Worm (Caenorhabditis elegans) whole organism, L1 larva: ENCODE data around the gene twk-48.

Experiments used
- C04F5.9 ChIP-seq: sonication (generic microtip); optimal IDR thresholded peaks from 2 replicates; lab custom pipeline; 2016; ENCODE audit warnings: missing genetic modification characterization, missing compliant biosample characterization
- C16A3.4 ChIP-seq: fragments of 150-350 bp; optimal IDR thresholded peaks from 2 replicates; lab custom pipeline; 2014; ENCODE audit warnings: missing biosample characterization, missing genetic modification characterization
- aha-1 ChIP-seq: fragments of 150-350 bp; optimal IDR thresholded peaks from 2 replicates; lab custom pipeline; 2014; ENCODE audit warnings: missing biosample characterization, missing genetic modification characterization
- aly-2 ChIP-seq: fragments of 150-350 bp; optimal IDR thresholded peaks from 2 replicates; lab custom pipeline; 2014; ENCODE audit warnings: missing biosample characterization, missing genetic modification characterization
- ama-1 ChIP-seq: fragments of 150-350 bp; optimal IDR thresholded peaks from 2 replicates; lab custom pipeline; 2014
- ceh-8 ChIP-seq: fragments of 200-800 bp; sonication (Bioruptor generic); optimal IDR thresholded peaks from 2 replicates; lab custom pipeline; 2018; ENCODE audit warnings: mild to moderate bottlenecking, missing genetic modification characterization, moderate library complexity, missing compliant biosample characterization
- ceh-82 ChIP-seq, 3 experiments: fragments of 150-350 bp in 1 of 3; sonication (generic microtip) in 2 of 3; optimal IDR thresholded peaks; 2 replicates each; lab custom pipeline; 2014 to 2017; ENCODE audit warnings: missing biosample characterization in 3 of 3, missing genetic modification characterization in 3 of 3
- dpl-1 ChIP-seq, 3 experiments: fragments of 150-350 bp in 2 of 3; sonication (generic microtip) in 1 of 3; optimal IDR thresholded peaks; 2 replicates each; lab custom pipeline; 2014 to 2017; ENCODE audit warnings: missing biosample characterization in 3 of 3, missing genetic modification characterization in 3 of 3, missing genetic modification reagents in 3 of 3
- dsc-1 ChIP-seq: sonication (generic microtip); optimal IDR thresholded peaks from 2 replicates; lab custom pipeline; 2016; ENCODE audit warnings: mild to moderate bottlenecking, missing genetic modification characterization, missing compliant biosample characterization
- efl-1 ChIP-seq, 4 experiments: fragments of 150-350 bp; optimal IDR thresholded peaks in 3 of 4; peaks in 1 of 4; 1 replicate in 1 of 4; 2 replicates in 3 of 4; lab custom pipeline; 2014; ENCODE audit warnings: missing biosample characterization in 2 of 4, missing genetic modification characterization in 2 of 4, missing genetic modification reagents in 2 of 4
- egl-13 ChIP-seq: sonication (generic microtip); optimal IDR thresholded peaks from 2 replicates; lab custom pipeline; 2016; ENCODE audit warnings: missing genotype, missing genetic modification reagents, missing genetic modification characterization, missing compliant biosample characterization
- egl-27 ChIP-seq, 2 experiments: fragments of 150-350 bp in 1 of 2; sonication (generic microtip); optimal IDR thresholded peaks; 3 replicates each; lab custom pipeline; 2017 to 2018; ENCODE audit warnings: missing biosample characterization in 2 of 2, missing genetic modification characterization in 2 of 2, missing genetic modification reagents in 2 of 2
- elt-2 ChIP-seq: sonication (generic microtip); optimal IDR thresholded peaks from 2 replicates; lab custom pipeline; 2016; ENCODE audit warnings: missing genetic modification characterization, mild to moderate bottlenecking, inconsistent platforms, missing compliant biosample characterization, missing genetic modification reagents
- elt-3 ChIP-seq, 6 experiments: fragments of 150-350 bp in 1 of 6; sonication (generic microtip); optimal IDR thresholded peaks; 2 replicates each; lab custom pipeline; 2017 to 2018; ENCODE audit warnings: missing biosample characterization in 6 of 6, missing genetic modification characterization in 6 of 6, inconsistent platforms in 1 of 6
- ets-5 ChIP-seq: fragments of 200-800 bp; sonication (Bioruptor generic); IDR thresholded peaks from 2 replicates; pipeline ENCODE4 v1.3.6; 2022; ENCODE audit warnings: missing genetic modification characterization, missing compliant biosample characterization
- fkh-8 ChIP-seq: sonication (generic microtip); optimal IDR thresholded peaks from 2 replicates; lab custom pipeline; 2016; ENCODE audit warnings: mild to moderate bottlenecking, missing genetic modification characterization, missing compliant biosample characterization
- fos-1 ChIP-seq: fragments of 150-350 bp; optimal IDR thresholded peaks from 2 replicates; lab custom pipeline; 2014; ENCODE audit warnings: missing biosample characterization, missing genetic modification characterization
- hlh-4 ChIP-seq: sonication (generic microtip); optimal IDR thresholded peaks from 2 replicates; lab custom pipeline; 2016; ENCODE audit warnings: mild to moderate bottlenecking, missing genetic modification characterization, missing compliant biosample characterization
- hpl-2 ChIP-seq: fragments of 150-350 bp; optimal IDR thresholded peaks from 2 replicates; lab custom pipeline; 2014; ENCODE audit warnings: missing biosample characterization, missing genetic modification reagents, missing genetic modification characterization
- jun-1 ChIP-seq: fragments of 150-350 bp; optimal IDR thresholded peaks from 2 replicates; lab custom pipeline; 2014; ENCODE audit warnings: missing biosample characterization, missing genetic modification reagents, missing genetic modification characterization
- lin-14 ChIP-seq: fragments of 200-800 bp; sonication (Bioruptor generic); optimal IDR thresholded peaks from 2 replicates; lab custom pipeline; 2018; ENCODE audit warnings: mild to moderate bottlenecking, missing genetic modification characterization, moderate library complexity, missing compliant biosample characterization
- lin-15B ChIP-seq: fragments of 150-350 bp; sonication (generic microtip); optimal IDR thresholded peaks from 3 replicates; lab custom pipeline; 2014; ENCODE audit warnings: missing biosample characterization, missing genetic modification characterization
- lin-35 ChIP-seq, 2 experiments: fragments of 150-350 bp; optimal IDR thresholded peaks; 2 replicates each; lab custom pipeline; 2014; ENCODE audit warnings: missing biosample characterization in 2 of 2, missing genetic modification characterization in 2 of 2, missing genetic modification reagents in 2 of 2
- lin-39 ChIP-seq: fragments of 150-350 bp; optimal IDR thresholded peaks from 2 replicates; lab custom pipeline; 2014; ENCODE audit warnings: missing biosample characterization, missing genetic modification reagents, missing genetic modification characterization
- lir-3 ChIP-seq: sonication (generic microtip); optimal IDR thresholded peaks from 2 replicates; lab custom pipeline; 2016; ENCODE audit warnings: mild to moderate bottlenecking, missing genetic modification characterization, moderate library complexity, missing compliant biosample characterization; ENCODE audit not compliant: poor library complexity
- mab-9 ChIP-seq: fragments of 200-800 bp; sonication (Bioruptor generic); IDR thresholded peaks from 2 replicates; pipeline ENCODE4 v1.3.6; 2022; ENCODE audit warnings: missing genetic modification reagents, missing genetic modification characterization, missing compliant biosample characterization
- mef-2 ChIP-seq: fragments of 150-350 bp; optimal IDR thresholded peaks from 2 replicates; lab custom pipeline; 2014; ENCODE audit warnings: missing biosample characterization, missing genetic modification characterization
- nhr-11 ChIP-seq: fragments of 150-350 bp; optimal IDR thresholded peaks from 2 replicates; lab custom pipeline; 2014; ENCODE audit warnings: missing biosample characterization, missing genetic modification characterization
- nhr-12 ChIP-seq: sonication (generic microtip); optimal IDR thresholded peaks from 2 replicates; lab custom pipeline; 2017; ENCODE audit warnings: missing biosample characterization, missing genetic modification characterization
- nhr-19 ChIP-seq: fragments of 200-800 bp; sonication (Bioruptor generic); conservative IDR thresholded peaks from 2 replicates; pipeline ENCODE4 v1.3.6; 2022; ENCODE audit warnings: missing genetic modification characterization, missing compliant biosample characterization
- nhr-237 ChIP-seq: fragments of 150-350 bp; optimal IDR thresholded peaks from 2 replicates; lab custom pipeline; 2014; ENCODE audit warnings: missing biosample characterization, missing genetic modification characterization
- nhr-28 ChIP-seq: fragments of 150-350 bp; optimal IDR thresholded peaks from 2 replicates; lab custom pipeline; 2014; ENCODE audit warnings: missing biosample characterization, missing genetic modification characterization
- nhr-71 ChIP-seq: sonication (generic microtip); optimal IDR thresholded peaks from 2 replicates; lab custom pipeline; 2016; ENCODE audit warnings: mild to moderate bottlenecking, missing genetic modification characterization, moderate library complexity, missing compliant biosample characterization
- nhr-76 ChIP-seq: sonication (generic microtip); optimal IDR thresholded peaks from 2 replicates; lab custom pipeline; 2017; ENCODE audit warnings: missing biosample characterization, missing genetic modification characterization
- nhr-77 ChIP-seq: fragments of 150-350 bp; optimal IDR thresholded peaks from 2 replicates; lab custom pipeline; 2014; ENCODE audit warnings: missing biosample characterization, missing genetic modification characterization
- nhr-85 ChIP-seq: sonication (generic microtip); peaks from one replicate; lab custom pipeline; 2016; ENCODE audit warnings: missing genetic modification characterization, inconsistent platforms, missing compliant biosample characterization
- nhr-90 ChIP-seq: sonication (generic microtip); optimal IDR thresholded peaks from 2 replicates; lab custom pipeline; 2016; ENCODE audit warnings: mild to moderate bottlenecking, missing genetic modification characterization, missing compliant biosample characterization; ENCODE audit not compliant: poor library complexity
- pax-3 ChIP-seq: fragments of 200-800 bp; sonication (Bioruptor generic); optimal IDR thresholded peaks from 2 replicates; lab custom pipeline; 2018; ENCODE audit warnings: mild to moderate bottlenecking, missing genetic modification characterization, moderate library complexity, missing compliant biosample characterization
- skn-1 ChIP-seq: fragments of 150-350 bp; optimal IDR thresholded peaks from 2 replicates; lab custom pipeline; 2014; ENCODE audit warnings: missing biosample characterization, missing genetic modification characterization
- snpc-4 ChIP-seq: fragments of 150-350 bp; optimal IDR thresholded peaks from 2 replicates; lab custom pipeline; 2014; ENCODE audit warnings: missing biosample characterization, missing genetic modification characterization
- sox-4 ChIP-seq: sonication (generic microtip); optimal IDR thresholded peaks from 2 replicates; lab custom pipeline; 2016; ENCODE audit warnings: missing genetic modification characterization, missing compliant biosample characterization
- sup-37 ChIP-seq: fragments of 200-800 bp; sonication (Bioruptor generic); optimal IDR thresholded peaks from 2 replicates; lab custom pipeline; 2018; ENCODE audit warnings: mild to moderate bottlenecking, missing genetic modification characterization, missing compliant biosample characterization
- tbx-2 ChIP-seq: sonication (generic microtip); optimal IDR thresholded peaks from 2 replicates; lab custom pipeline; 2016; ENCODE audit warnings: missing genetic modification characterization, missing compliant biosample characterization
- unc-130 ChIP-seq: fragments of 150-350 bp; optimal IDR thresholded peaks from 2 replicates; lab custom pipeline; 2017; ENCODE audit warnings: missing biosample characterization, missing genetic modification characterization, inconsistent platforms
- unc-30 ChIP-seq: sonication (generic microtip); optimal IDR thresholded peaks from 2 replicates; lab custom pipeline; 2017; ENCODE audit warnings: missing biosample characterization, missing genetic modification characterization
- unc-62 ChIP-seq: fragments of 150-350 bp; optimal IDR thresholded peaks from 2 replicates; lab custom pipeline; 2014; ENCODE audit warnings: missing biosample characterization, missing genetic modification reagents, missing genetic modification characterization
- unc-86 ChIP-seq: sonication (generic microtip); optimal IDR thresholded peaks from 2 replicates; lab custom pipeline; 2016; ENCODE audit warnings: missing genetic modification characterization, missing compliant biosample characterization
- vab-15 ChIP-seq: sonication (generic microtip); optimal IDR thresholded peaks from 2 replicates; lab custom pipeline; 2017; ENCODE audit warnings: missing genotype, mild to moderate bottlenecking, missing genetic modification characterization, missing compliant biosample characterization
- xbp-1 ChIP-seq: sonication (generic microtip); optimal IDR thresholded peaks from 2 replicates; lab custom pipeline; 2016; ENCODE audit warnings: missing genetic modification characterization, missing compliant biosample characterization
- zag-1 ChIP-seq: fragments of 150-350 bp; optimal IDR thresholded peaks from 2 replicates; lab custom pipeline; 2014; ENCODE audit warnings: missing biosample characterization, missing genetic modification characterization

The twk-48 gene

DNA sequence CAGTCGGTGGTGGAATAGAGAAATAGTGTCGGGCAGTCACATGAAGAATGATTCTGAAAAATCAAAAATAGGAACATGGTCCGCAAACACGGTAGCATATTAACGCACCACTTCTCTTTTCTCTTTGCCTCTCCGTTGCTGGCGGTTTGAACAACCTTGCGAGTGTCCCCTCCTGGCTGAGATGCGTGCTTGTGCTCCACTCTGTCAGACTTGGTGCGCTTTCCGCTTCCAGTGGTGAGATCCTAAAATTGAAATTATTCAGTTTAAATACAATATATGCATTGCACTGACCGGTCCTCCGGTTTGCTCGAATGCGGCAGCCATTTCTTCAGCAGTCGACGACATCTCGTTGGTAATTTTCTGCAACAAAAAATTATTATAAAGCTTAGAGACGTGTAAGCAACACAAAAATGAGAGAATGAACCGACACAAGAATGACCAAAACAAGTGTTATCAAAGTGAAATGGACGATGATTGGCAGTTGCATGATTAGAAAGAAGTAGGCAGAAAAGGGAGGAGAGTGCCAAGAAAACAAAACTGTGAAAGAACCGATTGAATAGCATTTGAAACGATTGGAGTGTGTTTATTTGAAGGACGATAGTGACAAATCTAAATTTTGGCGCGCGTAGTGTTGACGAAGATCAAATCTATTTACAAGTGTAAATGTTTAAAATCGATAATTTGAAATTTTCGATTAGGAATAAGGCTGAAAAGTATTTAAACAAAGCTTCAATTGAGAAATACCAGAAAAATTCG lies 35.3 kb upstream of the twk-48 start, which contains the start of gene ZK632.9 (continued):
- TF ChIP-seq C04F5.9 (tag; lab: Kevin White, UChicago), result no peak
- no peak for TF ChIP-seq zag-1
- no peak for TF ChIP-seq nhr-77 (tag; lab: Kevin White, UChicago)
- TF ChIP-seq C16A3.4, result no peak
- no peak for TF ChIP-seq sup-37 (GFP tag; lab: Kevin White, UChicago)
- peak; percentile 31 for TF ChIP-seq lin-14 (GFP tag; lab: Kevin White, UChicago)
- TF ChIP-seq nhr-237 (tag; lab: Kevin White, UChicago), result no peak
- no peak for TF ChIP-seq snpc-4
- no peak for TF ChIP-seq nhr-19
- no peak for TF ChIP-seq tbx-2 (tag; lab: Kevin White, UChicago)
- TF ChIP-seq egl-13 (tag; lab: Kevin White, UChicago), result no peak

DNA sequence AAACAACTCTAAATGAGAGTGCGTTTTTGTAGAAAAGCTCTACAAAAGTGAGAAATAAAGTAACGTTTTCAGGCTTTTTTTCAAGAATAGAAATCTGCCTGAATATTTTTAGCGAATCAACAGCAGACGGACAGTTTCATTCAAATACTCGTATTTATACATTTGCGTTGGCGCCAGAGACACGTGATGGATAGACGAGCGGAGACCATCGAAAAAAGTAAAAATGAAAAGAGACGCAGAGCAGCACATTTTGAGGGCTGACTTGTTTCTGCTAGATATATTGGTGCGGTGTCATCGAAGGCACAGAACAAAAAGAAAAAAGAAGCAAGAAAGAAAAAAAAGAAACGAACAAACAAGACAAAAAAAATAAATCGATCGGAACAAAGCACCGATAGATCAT lies 34.5 kb upstream of the twk-48 start:
- TF ChIP-seq lir-3 (tag; lab: Kevin White, UChicago), result peak; percentile 11
- no peak for TF ChIP-seq fkh-8 (tag; lab: Kevin White, UChicago)
- peak; percentile 31 for TF ChIP-seq unc-130 (tag; lab: Kevin White, UChicago)
- peak; percentile 36 to 53 for TF ChIP-seq efl-1 (optimal IDR thresholded peaks at IDR 0.05; lab: Kevin White, UChicago)
- peak; percentile 44 to 81 for TF ChIP-seq efl-1 (GFP tag; optimal IDR thresholded peaks at IDR 0.05 in 1 of 2; lab: Kevin White, UChicago)
- peak; percentile 10 for TF ChIP-seq hpl-2 (GFP tag; lab: Kevin White, UChicago)
- TF ChIP-seq unc-62 (GFP tag; lab: Kevin White, UChicago), result no peak
- TF ChIP-seq ceh-8 (GFP tag; lab: Kevin White, UChicago), result no peak
- peak; percentile 89 for TF ChIP-seq ama-1 (lab: Kevin White, UChicago)
- no peak for TF ChIP-seq mef-2 (tag; lab: Kevin White, UChicago)
- no peak for TF ChIP-seq aha-1 (tag; lab: Kevin White, UChicago)
- peak; percentile 15 for TF ChIP-seq aly-2 (tag; lab: Kevin White, UChicago)
- no peak for TF ChIP-seq lin-15B (tag; lab: Kevin White, UChicago)
- no peak for TF ChIP-seq mab-9
- TF ChIP-seq nhr-11 (tag; lab: Kevin White, UChicago), result no peak
- no peak for TF ChIP-seq nhr-28 (tag; lab: Kevin White, UChicago)
- TF ChIP-seq vab-15 (tag; lab: Kevin White, UChicago), result no peak
- peak; percentile 1 for TF ChIP-seq nhr-77 (tag; lab: Kevin White, UChicago)
- TF ChIP-seq ceh-82 (tag; optimal IDR thresholded peaks at IDR 0.05; lab: Kevin White, UChicago), result peak in 1 of 3 experiments; percentile 25
- TF ChIP-seq ets-5, result no peak
- TF ChIP-seq nhr-12 (tag; lab: Kevin White, UChicago), result no peak
- no peak for TF ChIP-seq sox-4 (tag; lab: Kevin White, UChicago)
- TF ChIP-seq xbp-1, result peak; percentile 11
- TF ChIP-seq tbx-2 (tag; lab: Kevin White, UChicago), result peak; percentile 56
- TF ChIP-seq nhr-85, result peak; percentile 86
- no peak for TF ChIP-seq hlh-4 (tag; lab: Kevin White, UChicago)
- TF ChIP-seq skn-1 (tag; lab: Kevin White, UChicago), result peak; percentile 61
- TF ChIP-seq dpl-1 (GFP tag; optimal IDR thresholded peaks at IDR 0.05; lab: Kevin White, UChicago), result peak; percentile 9 to 40 (median 26)
- TF ChIP-seq unc-86 (tag; lab: Kevin White, UChicago), result no peak
- TF ChIP-seq lin-35 (GFP tag; optimal IDR thresholded peaks at IDR 0.05; lab: Kevin White, UChicago), result peak; percentile 10 to 61
- TF ChIP-seq dsc-1 (tag; lab: Kevin White, UChicago), result no peak
- TF ChIP-seq lin-39, result no peak
- TF ChIP-seq nhr-71 (tag; lab: Kevin White, UChicago), result peak; percentile 84
- TF ChIP-seq fos-1 (tag; lab: Kevin White, UChicago), result peak; percentile 41
- no peak for TF ChIP-seq elt-3 (tag; optimal IDR thresholded peaks at IDR 0.05; lab: Kevin White, UChicago)
- no peak for TF ChIP-seq unc-30 (tag; lab: Kevin White, UChicago)
- TF ChIP-seq pax-3 (tag; lab: Kevin White, UChicago), result no peak
- TF ChIP-seq elt-2 (tag; lab: Kevin White, UChicago), result peak; percentile 61
- no peak for TF ChIP-seq snpc-4
- peak; percentile 17 for TF ChIP-seq jun-1 (tag; lab: Kevin White, UChicago)
- no peak for TF ChIP-seq nhr-76 (tag; lab: Kevin White, UChicago)
- peak; percentile 42 for TF ChIP-seq nhr-90
- no peak for TF ChIP-seq egl-27 (tag; optimal IDR thresholded peaks at IDR 0.05; lab: Kevin White, UChicago)
